Fruit fly (Drosophila melanogaster) whole organism, embryonic: ENCODE measurements around the gene CG17786.

ENCODE experiments used
- Atf3 ChIP-seq: fragments of 200-800 bp; sonication (Bioruptor generic); optimal IDR thresholded peaks from 3 replicates; lab custom pipeline; 2016; ENCODE audit warnings: missing biosample characterization, missing genetic modification characterization
- Atf6 ChIP-seq: fragments of 200-800 bp; sonication (Bioruptor generic); IDR thresholded peaks from 2 replicates; pipeline ENCODE4 v1.3.6; 2022; ENCODE audit warnings: missing biosample characterization, missing genetic modification characterization
- BEAF-32 ChIP-seq: fragments of 200-800 bp; sonication (Bioruptor generic); optimal IDR thresholded peaks from 3 replicates; lab custom pipeline; 2017; ENCODE audit warnings: missing biosample characterization, missing genetic modification characterization, mild to moderate bottlenecking, moderate library complexity, missing genetic modification reagents
- CG12769 ChIP-seq: fragments of 200-800 bp; sonication (Bioruptor generic); optimal IDR thresholded peaks from 2 replicates; lab custom pipeline; 2019; ENCODE audit warnings: missing biosample characterization, mild to moderate bottlenecking, missing genetic modification characterization, moderate library complexity
- CG14860 ChIP-seq: fragments of 200-800 bp; sonication (Bioruptor generic); IDR thresholded peaks from 3 replicates; pipeline ENCODE4 v1.3.6; 2022; ENCODE audit warnings: missing biosample characterization, missing genetic modification characterization; ENCODE audit not compliant: partially characterized antibody
- CG14965 ChIP-seq: fragments of 200-800 bp; sonication (Bioruptor generic); optimal IDR thresholded peaks from 2 replicates; lab custom pipeline; 2016; ENCODE audit warnings: missing biosample characterization, missing genetic modification characterization, borderline replicate concordance
- CG15011 ChIP-seq: fragments of 200-800 bp; sonication (Bioruptor generic); optimal IDR thresholded peaks from 3 replicates; lab custom pipeline; 2018; ENCODE audit warnings: missing biosample characterization, mild to moderate bottlenecking, missing genetic modification characterization
- CG15514 ChIP-seq: fragments of 200-800 bp; sonication (Bioruptor generic); optimal IDR thresholded peaks from 3 replicates; lab custom pipeline; 2017; ENCODE audit warnings: missing biosample characterization, missing genetic modification characterization, mild to moderate bottlenecking, moderate library complexity, missing genetic modification reagents
- CG17612 ChIP-seq: fragments of 200-800 bp; sonication (Bioruptor generic); IDR thresholded peaks from 2 replicates; pipeline ENCODE4 v1.3.6; 2022; ENCODE audit warnings: missing biosample characterization, missing genetic modification characterization
- CG30020 ChIP-seq: fragments of 200-800 bp; optimal IDR thresholded peaks from 2 replicates; lab custom pipeline; 2019; ENCODE audit warnings: missing biosample characterization, mild to moderate bottlenecking, missing genetic modification characterization, moderate library complexity
- CG30403 ChIP-seq: fragments of 200-800 bp; sonication (Bioruptor generic); optimal IDR thresholded peaks from 3 replicates; lab custom pipeline; 2016; ENCODE audit warnings: missing biosample characterization, missing genetic modification characterization
- CG3407 ChIP-seq: fragments of 200-800 bp; sonication (Bioruptor generic); optimal IDR thresholded peaks from 2 replicates; lab custom pipeline; 2018; ENCODE audit warnings: missing biosample characterization, mild to moderate bottlenecking, missing genetic modification characterization
- CG6689 ChIP-seq: fragments of 200-800 bp; sonication (Bioruptor generic); IDR thresholded peaks from 2 replicates; pipeline ENCODE4 v1.3.6; 2022; ENCODE audit warnings: missing biosample characterization, missing genetic modification characterization
- CG6854 ChIP-seq: fragments of 200-800 bp; sonication (Bioruptor generic); optimal IDR thresholded peaks from 3 replicates; lab custom pipeline; 2017; ENCODE audit warnings: missing biosample characterization, mild to moderate bottlenecking, missing genetic modification characterization
- CG7271 ChIP-seq: fragments of 200-800 bp; sonication (Bioruptor generic); optimal IDR thresholded peaks from 2 replicates; lab custom pipeline; 2018; ENCODE audit warnings: missing biosample characterization, mild to moderate bottlenecking, missing genetic modification characterization, moderate library complexity
- CG7357 ChIP-seq: fragments of 200-800 bp; sonication (Bioruptor generic); IDR thresholded peaks from 3 replicates; pipeline ENCODE4 v1.3.6; 2022; ENCODE audit warnings: missing biosample characterization, missing genetic modification characterization
- CG7839 ChIP-seq: fragments of 200-800 bp; sonication (Bioruptor generic); optimal IDR thresholded peaks from 3 replicates; lab custom pipeline; 2018; ENCODE audit warnings: missing biosample characterization, mild to moderate bottlenecking, missing genetic modification characterization, moderate library complexity
- CG8089 ChIP-seq: fragments of 200-800 bp; sonication (Bioruptor generic); optimal IDR thresholded peaks from 3 replicates; lab custom pipeline; 2016; ENCODE audit warnings: missing biosample characterization, missing genetic modification characterization
- CG8359 ChIP-seq: fragments of 200-800 bp; sonication (Bioruptor generic); optimal IDR thresholded peaks from 2 replicates; lab custom pipeline; 2017; ENCODE audit warnings: missing biosample characterization, mild to moderate bottlenecking, missing genetic modification characterization, borderline replicate concordance
- Dfd ChIP-seq, 2 experiments: fragments of >200 bp; optimal IDR thresholded peaks; 2 replicates each; lab custom pipeline; 2017; ENCODE audit warnings: missing biosample characterization in 2 of 2, missing genetic modification characterization in 2 of 2
- Dll ChIP-seq: fragments of 200-800 bp; sonication (Bioruptor generic); IDR thresholded peaks from 4 replicates; pipeline ENCODE4 v1.3.6; 2022; ENCODE audit warnings: missing biosample characterization, missing genetic modification characterization; ENCODE audit not compliant: partially characterized antibody
- Dp ChIP-seq: fragments of 200-800 bp; sonication (Bioruptor generic); optimal IDR thresholded peaks from 2 replicates; lab custom pipeline; 2018; ENCODE audit warnings: missing biosample characterization, mild to moderate bottlenecking, missing genetic modification characterization, moderate library complexity
- Drgx ChIP-seq: fragments of 200-800 bp; sonication (Bioruptor generic); IDR thresholded peaks from 2 replicates; pipeline ENCODE4 v1.3.6; 2022; ENCODE audit warnings: missing biosample characterization, missing genetic modification characterization
- Jarid2 ChIP-seq: fragments of 200-800 bp; sonication (Bioruptor generic); optimal IDR thresholded peaks from 3 replicates; lab custom pipeline; 2017; ENCODE audit warnings: mild to moderate bottlenecking, missing biosample characterization, missing genetic modification reagents, missing genetic modification characterization
- Neu2 ChIP-seq: fragments of 200-800 bp; sonication (Bioruptor generic); optimal IDR thresholded peaks from 3 replicates; lab custom pipeline; 2016; ENCODE audit warnings: missing biosample characterization, missing genetic modification characterization, borderline replicate concordance
- Spps ChIP-seq: fragments of 200-800 bp; sonication (Bioruptor generic); optimal IDR thresholded peaks from 2 replicates; lab custom pipeline; 2018; ENCODE audit warnings: missing biosample characterization, mild to moderate bottlenecking, missing genetic modification characterization
- Xrp1 ChIP-seq: fragments of 200-800 bp; sonication (Bioruptor generic); IDR thresholded peaks from 2 replicates; pipeline ENCODE4 v1.3.6; 2022; ENCODE audit warnings: missing biosample characterization, missing genetic modification characterization
- abd-A ChIP-seq: fragments of 200-800 bp; sonication (Bioruptor generic); optimal IDR thresholded peaks from 3 replicates; lab custom pipeline; 2019; ENCODE audit warnings: missing biosample characterization, mild to moderate bottlenecking, missing genetic modification characterization, moderate library complexity
- ac ChIP-seq: fragments of 200-800 bp; sonication (Bioruptor generic); optimal IDR thresholded peaks from 3 replicates; lab custom pipeline; 2017; ENCODE audit warnings: missing biosample characterization, mild to moderate bottlenecking, missing genetic modification characterization
- cg ChIP-seq: fragments of 200-800 bp; sonication (Bioruptor generic); optimal IDR thresholded peaks from 3 replicates; lab custom pipeline; 2019; ENCODE audit warnings: missing biosample characterization, mild to moderate bottlenecking, missing genetic modification characterization, moderate library complexity
- chn ChIP-seq: fragments of 200-800 bp; sonication (Bioruptor generic); optimal IDR thresholded peaks from 2 replicates; lab custom pipeline; 2016; ENCODE audit warnings: missing biosample characterization, missing genetic modification characterization
- corto ChIP-seq: fragments of 200-800 bp; sonication (Bioruptor generic); optimal IDR thresholded peaks from 2 replicates; lab custom pipeline; 2016; ENCODE audit warnings: missing biosample characterization, mild to moderate bottlenecking, missing genetic modification characterization, moderate library complexity
- danr ChIP-seq: fragments of 200-800 bp; sonication (Bioruptor generic); IDR thresholded peaks from 2 replicates; pipeline ENCODE4 v1.3.6; 2022; ENCODE audit warnings: missing biosample characterization, missing genetic modification characterization
- esg ChIP-seq: fragments of 200-800 bp; sonication (Bioruptor generic); conservative IDR thresholded peaks from 2 replicates; pipeline ENCODE4 v1.3.6; 2022; ENCODE audit warnings: missing biosample characterization, missing genetic modification characterization
- ewg ChIP-seq: fragments of 200-800 bp; sonication (Bioruptor generic); optimal IDR thresholded peaks from 3 replicates; lab custom pipeline; 2017; ENCODE audit warnings: mild to moderate bottlenecking, missing biosample characterization, missing genetic modification reagents, missing genetic modification characterization
- fd3F ChIP-seq: fragments of 200-800 bp; sonication (Bioruptor generic); optimal IDR thresholded peaks from 2 replicates; lab custom pipeline; 2018; ENCODE audit warnings: missing biosample characterization, mild to moderate bottlenecking, missing genetic modification characterization, moderate library complexity
- lbe ChIP-seq: fragments of 200-800 bp; sonication (Bioruptor generic); optimal IDR thresholded peaks from 2 replicates; lab custom pipeline; 2016; ENCODE audit warnings: missing biosample characterization, mild to moderate bottlenecking, missing genetic modification characterization
- oc ChIP-seq: fragments of 200-800 bp; sonication (Bioruptor generic); optimal IDR thresholded peaks from 2 replicates; lab custom pipeline; 2018; ENCODE audit warnings: missing biosample characterization, mild to moderate bottlenecking, missing genetic modification characterization, moderate library complexity
- odd ChIP-seq: fragments of 200-800 bp; sonication (Bioruptor generic); optimal IDR thresholded peaks from 2 replicates; lab custom pipeline; 2017; ENCODE audit warnings: missing biosample characterization, mild to moderate bottlenecking, missing genetic modification characterization
- peb ChIP-seq: fragments of 200-800 bp; sonication (Bioruptor generic); IDR thresholded peaks from 2 replicates; pipeline ENCODE4 v1.3.6; 2022; ENCODE audit warnings: missing biosample characterization, missing genetic modification characterization
- pho ChIP-seq: fragments of 200-800 bp; sonication (Bioruptor generic); optimal IDR thresholded peaks from 2 replicates; lab custom pipeline; 2016; ENCODE audit warnings: missing biosample characterization, missing genetic modification characterization
- ranshi ChIP-seq: fragments of 200-800 bp; sonication (Bioruptor generic); IDR thresholded peaks from 2 replicates; pipeline ENCODE4 v1.3.6; 2022; ENCODE audit warnings: missing biosample characterization, missing genetic modification characterization
- row ChIP-seq: fragments of 200-800 bp; sonication (Bioruptor generic); IDR thresholded peaks from 3 replicates; pipeline ENCODE4 v1.3.6; 2022; ENCODE audit warnings: missing biosample characterization, missing genetic modification characterization
- run ChIP-seq: fragments of 200-800 bp; sonication (Bioruptor generic); optimal IDR thresholded peaks from 3 replicates; lab custom pipeline; 2018; ENCODE audit warnings: missing biosample characterization, mild to moderate bottlenecking, missing genetic modification characterization
- sima ChIP-seq: fragments of 200-800 bp; sonication (Bioruptor generic); optimal IDR thresholded peaks from 2 replicates; lab custom pipeline; 2016; ENCODE audit warnings: missing biosample characterization, missing genetic modification characterization
- sisA ChIP-seq: fragments of 200-800 bp; sonication (Bioruptor generic); IDR thresholded peaks from 2 replicates; pipeline ENCODE4 v1.3.6; 2022; ENCODE audit warnings: missing biosample characterization, missing genetic modification characterization
- sqz ChIP-seq: fragments of 200-800 bp; sonication (Bioruptor generic); optimal IDR thresholded peaks from 3 replicates; lab custom pipeline; 2018; ENCODE audit warnings: missing biosample characterization, mild to moderate bottlenecking, missing genetic modification characterization
- tll ChIP-seq, 2 experiments: fragments of 200-800 bp in 1 of 2; fragments of >200 bp in 1 of 2; sonication (Bioruptor generic) in 1 of 2; optimal IDR thresholded peaks; 2 replicates each; lab custom pipeline; 2017 to 2019; ENCODE audit warnings: missing biosample characterization in 2 of 2, missing genetic modification characterization in 2 of 2, mild to moderate bottlenecking in 1 of 2, moderate library complexity in 1 of 2
- trem ChIP-seq: fragments of 200-800 bp; optimal IDR thresholded peaks from 3 replicates; lab custom pipeline; 2019; ENCODE audit warnings: missing biosample characterization, mild to moderate bottlenecking, missing genetic modification characterization, moderate library complexity
- twi ChIP-seq: fragments of 200-800 bp; optimal IDR thresholded peaks from 2 replicates; lab custom pipeline; 2019; ENCODE audit warnings: missing biosample characterization, mild to moderate bottlenecking, missing genetic modification characterization, moderate library complexity
- zfh1 ChIP-seq: fragments of 200-800 bp; sonication (Bioruptor generic); IDR thresholded peaks from 3 replicates; pipeline ENCODE4 v1.3.6; 2022; ENCODE audit warnings: missing biosample characterization, missing genetic modification characterization

CG17786 gene

dm6 chr3R:24186188-24186587, 32.3 kb downstream of the CG17786 start, which contains the start of gene mora (continued):
- no peak for TF ChIP-seq CG8359 (GFP tag; lab: Kevin White, UChicago)
- TF ChIP-seq BEAF-32 (GFP tag; lab: Kevin White, UChicago), result peak; percentile 47
- no peak for TF ChIP-seq Drgx (GFP tag; lab: Robert Waterston, UW)
- TF ChIP-seq row (GFP tag; lab: Robert Waterston, UW), result peak; percentile 11; the same call in 1 of the 3 replicates
- TF ChIP-seq Neu2 (GFP tag; lab: Kevin White, UChicago), result no peak
- no peak for TF ChIP-seq CG30403
- TF ChIP-seq cg (GFP tag; lab: Kevin White, UChicago), result no peak
- TF ChIP-seq CG6689 (GFP tag; lab: Robert Waterston, UW), result no peak
- no peak for TF ChIP-seq pho (GFP tag; lab: Kevin White, UChicago)
- no peak for TF ChIP-seq Jarid2 (GFP tag; lab: Kevin White, UChicago)
- TF ChIP-seq CG6854 (GFP tag; lab: Kevin White, UChicago), result no peak
- no peak for TF ChIP-seq ranshi (GFP tag; lab: Robert Waterston, UW)
- TF ChIP-seq run (tag; lab: Kevin White, UChicago), result no peak
- TF ChIP-seq Dp (GFP tag; lab: Kevin White, UChicago), result peak; percentile 93
- no peak for TF ChIP-seq sqz (GFP tag; lab: Kevin White, UChicago)
- TF ChIP-seq CG30020, result no peak
- TF ChIP-seq Atf6, result no peak
- no peak for TF ChIP-seq lbe (GFP tag; lab: Kevin White, UChicago)
- no peak for TF ChIP-seq sima (GFP tag; lab: Kevin White, UChicago)
- no peak for TF ChIP-seq ewg (GFP tag; lab: Kevin White, UChicago)
- TF ChIP-seq Spps (tag; lab: Kevin White, UChicago), result no peak
- no peak for TF ChIP-seq tll (GFP tag; optimal IDR thresholded peaks at IDR 0.05; lab: Kevin White, UChicago)
- TF ChIP-seq zfh1 (GFP tag; lab: Robert Waterston, UW), result no peak
- no peak for TF ChIP-seq abd-A
- TF ChIP-seq CG15011 (GFP tag; lab: Kevin White, UChicago), result no peak
- TF ChIP-seq oc, result no peak
- TF ChIP-seq peb, result no peak
- TF ChIP-seq Dfd (GFP tag; optimal IDR thresholded peaks at IDR 0.05; lab: Kevin White, UChicago), result no peak
- no peak for TF ChIP-seq corto
- TF ChIP-seq CG3407 (GFP tag; lab: Kevin White, UChicago), result no peak
- no peak for TF ChIP-seq sisA (GFP tag; lab: Robert Waterston, UW)
- TF ChIP-seq CG7271 (tag; lab: Kevin White, UChicago), result no peak
- no peak for TF ChIP-seq esg
- TF ChIP-seq Xrp1, result no peak
- TF ChIP-seq danr (GFP tag; lab: Robert Waterston, UW), result no peak
- TF ChIP-seq trem (tag; lab: Kevin White, UChicago), result peak; percentile 26
- TF ChIP-seq CG14965 (GFP tag; lab: Kevin White, UChicago), result no peak
- TF ChIP-seq Atf3 (GFP tag; lab: Kevin White, UChicago), result no peak
- TF ChIP-seq twi (tag; lab: Kevin White, UChicago), result peak; percentile 80
- no peak for TF ChIP-seq CG7357
- TF ChIP-seq CG8089 (GFP tag; lab: Kevin White, UChicago), result no peak
- peak; percentile 6 for TF ChIP-seq CG15514 (GFP tag; lab: Kevin White, UChicago)
- no peak for TF ChIP-seq CG14860 (GFP tag; lab: Robert Waterston, UW)
- no peak for TF ChIP-seq ac (GFP tag; lab: Kevin White, UChicago)
- no peak for TF ChIP-seq CG7839 (tag; lab: Kevin White, UChicago)
- no peak for TF ChIP-seq odd (GFP tag; lab: Kevin White, UChicago)
- no peak for TF ChIP-seq chn
- TF ChIP-seq CG12769 (tag; lab: Kevin White, UChicago), result no peak
- TF ChIP-seq Dll (GFP tag; lab: Robert Waterston, UW), result 0 out of 4 replicates have a peak, but pooled peaks have one; percentile 29
- TF ChIP-seq CG17612, result no peak
- TF ChIP-seq fd3F (GFP tag; lab: Kevin White, UChicago), result no peak
